Fruit fly (Drosophila melanogaster) whole organism, wandering third instar larva: ENCODE measurements around the gene Sdic2.

Experiments
- lola ChIP-seq: fragments of >200 bp; optimal IDR thresholded peaks from 2 replicates; lab custom pipeline; 2017; ENCODE audit warnings: missing biosample characterization, missing genetic modification characterization
- woc ChIP-seq: sonication (Bioruptor generic); optimal IDR thresholded peaks from 2 replicates; lab custom pipeline; 2016; ENCODE audit warnings: missing biosample characterization, mild to moderate bottlenecking, missing genetic modification characterization

- no peak for TF ChIP-seq woc (GFP tag; lab: Kevin White, UChicago)
- no peak for TF ChIP-seq lola
These were observed 52.9 kb downstream of the Sdic2 start, which contains the start of gene CG15322 for dm6 chrX:20133432-20133831.
